Fruit fly (Drosophila melanogaster): Measurements from ENCODE around the gene Unc-115a.

Gene Unc-115a

dm6 chr3R:9705008-9705628 is at the start of gene Unc-115a:
Gene Unc-115a (minus strand): TSS chr3R:9705417.
- TF ChIP-seq CG9139 (GFP tag; optimal IDR thresholded peaks at IDR 0.05) (no peak), Ets96B (tag; optimal IDR thresholded peaks at IDR 0.05) (peak; percentile 11), Lpt (GFP tag; optimal IDR thresholded peaks at IDR 0.05) (no peak), CG6276 (GFP tag; optimal IDR thresholded peaks at IDR 0.05) (no peak), Hr39 (GFP tag; optimal IDR thresholded peaks at IDR 0.05) (no peak), CG7368 (GFP tag; optimal IDR thresholded peaks at IDR 0.05) (no peak), CG11762 (GFP tag; optimal IDR thresholded peaks at IDR 0.05; ENCODE audit: insufficient read depth) (no peak), dac (GFP tag; optimal IDR thresholded peaks at IDR 0.05) (no peak), topi (GFP tag; optimal IDR thresholded peaks at IDR 0.05) (no peak), net (GFP tag; optimal IDR thresholded peaks at IDR 0.05) (no peak), CG8119 (GFP tag; IDR thresholded peaks at IDR 0.05) (no peak), CG31627 (GFP tag; optimal IDR thresholded peaks at IDR 0.05) (peak; percentile 4), CG8319 (GFP tag; optimal IDR thresholded peaks at IDR 0.05) (no peak), pdm3 (GFP tag; optimal IDR thresholded peaks at IDR 0.05) (no peak), CG3919 (GFP tag; optimal IDR thresholded peaks at IDR 0.05) (no peak), Ets21C (GFP tag; optimal IDR thresholded peaks at IDR 0.05) (no peak), fd59A (GFP tag; optimal IDR thresholded peaks at IDR 0.05) (no peak), salr (GFP tag; optimal IDR thresholded peaks at IDR 0.05) (no peak), eg (GFP tag; IDR thresholded peaks at IDR 0.05) (no peak), CG10669 (GFP tag; optimal IDR thresholded peaks at IDR 0.05) (no peak), Met (GFP tag; optimal IDR thresholded peaks at IDR 0.05) (no peak), OdsH (GFP tag; optimal IDR thresholded peaks at IDR 0.05) (no peak), CG6808 (GFP tag; optimal IDR thresholded peaks at IDR 0.05) (no peak), CG32006 (GFP tag; optimal IDR thresholded peaks at IDR 0.05) (no peak), CG8632 (GFP tag; optimal IDR thresholded peaks at IDR 0.05) (no peak), Gug (GFP tag; IDR thresholded peaks at IDR 0.05) (no peak), CG1621 (tag; optimal IDR thresholded peaks at IDR 0.05) (peak; percentile 81), Smox (GFP tag; optimal IDR thresholded peaks at IDR 0.05) (no peak), lz (GFP tag; optimal IDR thresholded peaks at IDR 0.05) (peak; percentile 38), ss (GFP tag; optimal IDR thresholded peaks at IDR 0.05) (no peak), CG3032 (tag; optimal IDR thresholded peaks at IDR 0.05) (peak; percentile 36), CG34406 (GFP tag; optimal IDR thresholded peaks at IDR 0.05) (no peak), achi (GFP tag; optimal IDR thresholded peaks at IDR 0.05) (no peak), Hr4 (GFP tag; optimal IDR thresholded peaks at IDR 0.05) (no peak), CG6792 (GFP tag; optimal IDR thresholded peaks at IDR 0.05) (no peak), esn (GFP tag; optimal IDR thresholded peaks at IDR 0.05) (peak; percentile 55), Eip75B (GFP tag; optimal IDR thresholded peaks at IDR 0.05) (no peak), cyc (GFP tag; optimal IDR thresholded peaks at IDR 0.05) (peak; percentile 1), Sox15 (GFP tag; optimal IDR thresholded peaks at IDR 0.05) (no peak), spab (GFP tag; optimal IDR thresholded peaks at IDR 0.05) (no peak), CG6163 (GFP tag; IDR thresholded peaks at IDR 0.05) (no peak), Sox14 (GFP tag; optimal IDR thresholded peaks at IDR 0.05) (peak; percentile 69), CG10631 (GFP tag; optimal IDR thresholded peaks at IDR 0.05) (no peak), fd85E (GFP tag; optimal IDR thresholded peaks at IDR 0.05) (no peak), CG6854 (GFP tag; optimal IDR thresholded peaks at IDR 0.05) (peak; percentile 28), Blimp-1 (GFP tag; optimal IDR thresholded peaks at IDR 0.05) (no peak), Hr38 (GFP tag; optimal IDR thresholded peaks at IDR 0.05) (no peak), CG15336 (GFP tag; IDR thresholded peaks at IDR 0.05) (no peak), CG4318 (GFP tag; optimal IDR thresholded peaks at IDR 0.05) (no peak), vri (GFP tag; optimal IDR thresholded peaks at IDR 0.05) (no peak), CG16779 (tag; optimal IDR thresholded peaks at IDR 0.05) (no peak), dsx (GFP tag; optimal IDR thresholded peaks at IDR 0.05; ENCODE audit: poor library complexity, severe bottlenecking) (peak; percentile 60)

Measured in whole organism, prepupa.